Fruit fly (Drosophila melanogaster): Measurements from ENCODE around the gene Pus7.

The Pus7 gene

DNA sequence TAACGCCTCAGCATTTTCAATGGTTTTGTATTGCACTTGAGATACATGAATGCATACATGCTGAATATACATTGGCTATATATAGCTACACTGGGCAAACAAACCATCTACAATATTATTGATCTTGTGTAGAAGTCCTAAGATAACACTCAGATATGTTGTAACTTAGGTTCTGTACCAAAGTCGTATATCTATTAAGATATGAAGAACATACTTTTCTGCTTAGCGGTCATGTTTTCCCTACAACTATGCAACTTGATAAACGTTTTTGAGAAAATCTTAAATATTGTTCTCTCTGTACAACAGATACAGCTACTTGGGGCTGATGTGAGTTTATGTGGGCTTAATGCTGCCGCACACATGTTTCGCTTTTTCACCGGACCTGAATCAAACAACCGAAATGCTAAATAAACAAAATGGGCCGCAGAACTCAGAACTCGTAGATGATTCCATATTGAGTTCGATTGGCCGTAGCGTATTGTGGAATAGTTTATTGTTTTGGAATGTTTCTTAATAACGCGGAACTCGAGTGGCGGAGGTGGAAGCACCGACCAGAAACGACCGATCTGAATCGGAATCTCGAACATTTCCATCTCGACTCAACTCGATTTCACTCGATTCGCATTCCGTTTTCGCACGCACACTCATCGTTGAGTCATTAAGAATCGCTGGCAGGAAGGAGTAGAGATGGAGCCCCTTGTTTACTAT is 39.5 kb downstream of the Pus7 start (continued):
- TF ChIP-seq mam (GFP tag; optimal IDR thresholded peaks at IDR 0.05) = peak; percentile 31
- TF ChIP-seq Xbp1 (GFP tag; optimal IDR thresholded peaks at IDR 0.05) = peak; percentile 38
- peak; percentile 56 for TF ChIP-seq CG12391 (tag; optimal IDR thresholded peaks at IDR 0.05)
- TF ChIP-seq BtbVII (GFP tag; optimal IDR thresholded peaks at IDR 0.05) = peak; percentile 3
- TF ChIP-seq Mrtf (GFP tag; IDR thresholded peaks at IDR 0.05) = no peak
- 0 out of 2 replicates have a peak, but pooled peaks have one; percentile 28 for TF ChIP-seq ap (GFP tag; IDR thresholded peaks at IDR 0.05)
- TF ChIP-seq toy (GFP tag; IDR thresholded peaks at IDR 0.05) = no peak
- TF ChIP-seq CG10267 (tag; optimal IDR thresholded peaks at IDR 0.05) = peak; percentile 57

DNA sequence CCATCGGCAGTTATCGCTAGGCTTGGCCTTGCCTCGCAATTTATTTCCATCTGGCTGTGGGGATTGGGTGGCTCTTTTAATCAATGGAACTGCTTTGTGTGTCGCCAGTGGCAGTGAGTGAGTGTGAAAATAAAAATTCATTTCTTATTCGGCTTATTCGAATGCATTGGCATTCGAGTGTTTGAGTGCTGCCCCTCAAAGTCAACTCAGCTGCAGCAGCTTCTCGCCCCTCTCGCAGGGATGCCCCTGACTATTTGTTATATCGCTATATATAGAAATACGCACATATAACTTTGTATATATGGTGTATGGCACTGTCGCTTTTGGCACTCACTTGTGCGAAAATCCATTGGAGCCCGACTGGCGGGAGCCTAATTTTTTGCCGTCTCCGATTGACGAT is 41.0 kb downstream of the Pus7 start:
- TF ChIP-seq CG32532 (GFP tag; IDR thresholded peaks at IDR 0.05) (0 out of 2 replicates have a peak, but pooled peaks have one; percentile 20), Drgx (GFP tag; IDR thresholded peaks at IDR 0.05) (peak; percentile 20; the same call in 1 of the 2 replicates), gem (tag; optimal IDR thresholded peaks at IDR 0.05) (no peak), CG14710 (tag; optimal IDR thresholded peaks at IDR 0.05) (no peak), CG2199 (GFP tag; IDR thresholded peaks at IDR 0.05) (0 out of 3 replicates have a peak, but pooled peaks have one; percentile 24), CG10462 (GFP tag; optimal IDR thresholded peaks at IDR 0.05) (no peak), salm (tag; optimal IDR thresholded peaks at IDR 0.05) (no peak), Med (GFP tag) (peak; percentile 49), disco-r (GFP tag; optimal IDR thresholded peaks at IDR 0.05) (no peak), so (GFP tag; IDR thresholded peaks at IDR 0.05) (0 out of 3 replicates have a peak, but pooled peaks have one; percentile 12), Ets65A (GFP tag) (peak; percentile 12), Hey (tag; optimal IDR thresholded peaks at IDR 0.05) (no peak), crol (GFP tag; IDR thresholded peaks at IDR 0.05) (0 out of 2 replicates have a peak, but pooled peaks have one; percentile 23), CG11695 (GFP tag; IDR thresholded peaks at IDR 0.05) (no peak), da (GFP tag; optimal IDR thresholded peaks at IDR 0.05) (no peak), CG14441 (GFP tag; IDR thresholded peaks at IDR 0.05) (0 out of 2 replicates have a peak, but pooled peaks have one; percentile 15), gsb (GFP tag; IDR thresholded peaks at IDR 0.05) (0 out of 2 replicates have a peak, but pooled peaks have one; percentile 15), kay (GFP tag; optimal IDR thresholded peaks at IDR 0.05) (no peak), sens (GFP tag) (peak; percentile 20), chinmo (GFP tag; IDR thresholded peaks at IDR 0.05; ENCODE audit: partially characterized antibody) (0 out of 4 replicates have a peak, but pooled peaks have one; percentile 44), CG15011 (GFP tag; optimal IDR thresholded peaks at IDR 0.05) (no peak)

DNA sequence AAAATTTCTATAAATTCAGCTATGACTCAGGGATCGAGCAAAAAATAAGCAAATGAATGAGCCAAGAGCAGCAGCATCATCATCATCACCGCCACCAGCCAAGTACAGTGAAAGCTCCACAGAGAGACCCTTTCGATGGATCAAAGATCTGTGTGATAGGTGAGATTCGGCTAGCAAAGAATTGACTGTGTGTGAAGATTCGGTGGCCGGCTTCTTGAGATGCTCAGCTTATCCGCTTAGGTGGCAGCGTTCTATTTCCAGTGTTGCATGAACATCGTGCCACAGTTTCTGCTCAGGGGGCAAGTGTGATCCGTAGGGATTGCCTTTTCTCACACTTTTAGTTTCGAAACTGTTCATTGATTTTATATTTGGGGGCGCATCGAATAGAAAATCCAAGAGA is 43.3 kb downstream of the Pus7 start:
- TF ChIP-seq CG17328 (GFP tag; IDR thresholded peaks at IDR 0.05) (no peak), Lhr (GFP tag; optimal IDR thresholded peaks at IDR 0.05) (no peak), CG30020 (tag; optimal IDR thresholded peaks at IDR 0.05) (no peak), CG12299 (tag; optimal IDR thresholded peaks at IDR 0.05) (no peak), BEAF-32 (GFP tag; optimal IDR thresholded peaks at IDR 0.05) (no peak), D (optimal IDR thresholded peaks at IDR 0.05) (no peak), D (GFP tag; optimal IDR thresholded peaks at IDR 0.05) (no peak), CG14050 (GFP tag; IDR thresholded peaks at IDR 0.05) (no peak), dysf (GFP tag; IDR thresholded peaks at IDR 0.05) (peak; percentile 50; the same call in 1 of the 3 replicates), CG2199 (GFP tag; IDR thresholded peaks at IDR 0.05) (no peak), CG11504 (tag; optimal IDR thresholded peaks at IDR 0.05) (no peak), CG3407 (GFP tag; optimal IDR thresholded peaks at IDR 0.05) (no peak), oc (tag; optimal IDR thresholded peaks at IDR 0.05) (no peak), Fer3 (tag; optimal IDR thresholded peaks at IDR 0.05) (no peak), CG4360 (GFP tag; IDR thresholded peaks at IDR 0.05) (no peak), grau (tag; optimal IDR thresholded peaks at IDR 0.05) (peak; percentile 91), CG3847 (GFP tag; IDR thresholded peaks at IDR 0.05) (no peak), Dbx (GFP tag; IDR thresholded peaks at IDR 0.05) (peak; percentile 44; the same call in 1 of the 3 replicates), CG6854 (GFP tag; optimal IDR thresholded peaks at IDR 0.05) (no peak), CG2120 (GFP tag; optimal IDR thresholded peaks at IDR 0.05) (peak; percentile 43), klu (GFP tag; IDR thresholded peaks at IDR 0.05) (no peak), CG43689 (GFP tag; IDR thresholded peaks at IDR 0.05) (no peak)

All from whole organism, embryonic.